Worm (Caenorhabditis elegans) whole organism, early embryonic: ENCODE measurements around the gene cyp-14A4.

Experiments used
- B0310.2 ChIP-seq: sonication (generic microtip); optimal IDR thresholded peaks from 2 replicates; lab custom pipeline; 2016; ENCODE audit warnings: mild to moderate bottlenecking, missing genetic modification characterization, missing compliant biosample characterization
- F13C5.2 ChIP-seq: sonication (generic microtip); optimal IDR thresholded peaks from 2 replicates; lab custom pipeline; 2017; ENCODE audit warnings: mild to moderate bottlenecking, missing genetic modification characterization, inconsistent platforms, missing compliant biosample characterization
- aly-1 ChIP-seq: sonication (generic microtip); optimal IDR thresholded peaks from 2 replicates; lab custom pipeline; 2016; ENCODE audit warnings: missing genetic modification characterization, missing compliant biosample characterization
- ama-1 ChIP-seq: fragments of 150-350 bp; optimal IDR thresholded peaks from 2 replicates; lab custom pipeline; 2014
- ceh-13 ChIP-seq: fragments of 200-800 bp; sonication (Bioruptor generic); optimal IDR thresholded peaks from 2 replicates; lab custom pipeline; 2018; ENCODE audit warnings: mild to moderate bottlenecking, missing genetic modification characterization, missing compliant biosample characterization
- ceh-36 ChIP-seq: sonication (generic microtip); optimal IDR thresholded peaks from 2 replicates; lab custom pipeline; 2016; ENCODE audit warnings: missing genetic modification characterization, inconsistent platforms, missing compliant biosample characterization
- ets-7 ChIP-seq: sonication (generic microtip); optimal IDR thresholded peaks from 2 replicates; lab custom pipeline; 2016; ENCODE audit warnings: missing genotype, missing genetic modification characterization, missing compliant biosample characterization
- flt-1 ChIP-seq: fragments of 200-800 bp; sonication (Bioruptor generic); IDR thresholded peaks from 2 replicates; pipeline ENCODE4 v1.3.6; 2022; ENCODE audit warnings: missing genetic modification characterization, missing compliant biosample characterization
- hmbx-1 ChIP-seq: sonication (generic microtip); optimal IDR thresholded peaks from 2 replicates; lab custom pipeline; 2016; ENCODE audit warnings: mild to moderate bottlenecking, missing genetic modification characterization, missing compliant biosample characterization
- hmg-4 ChIP-seq: fragments of 200-800 bp; sonication (Bioruptor generic); optimal IDR thresholded peaks from 2 replicates; lab custom pipeline; 2018; ENCODE audit warnings: mild to moderate bottlenecking, missing genetic modification characterization, missing compliant biosample characterization
- hnd-1 ChIP-seq: sonication (generic microtip); optimal IDR thresholded peaks from 2 replicates; lab custom pipeline; 2016; ENCODE audit warnings: missing genetic modification characterization, missing compliant biosample characterization
- pes-1 ChIP-seq: fragments of 200-800 bp; sonication (Bioruptor generic); IDR thresholded peaks from 2 replicates; pipeline ENCODE4 v1.3.6; 2022; ENCODE audit warnings: missing genetic modification reagents, missing genetic modification characterization, missing compliant biosample characterization
- scrt-1 ChIP-seq: fragments of 200-800 bp; sonication (Bioruptor generic); IDR thresholded peaks from 2 replicates; pipeline ENCODE4 v1.3.6; 2022; ENCODE audit warnings: missing genetic modification characterization, missing compliant biosample characterization
- sea-1 ChIP-seq: fragments of 200-800 bp; sonication (Bioruptor generic); conservative IDR thresholded peaks from 2 replicates; pipeline ENCODE4 v1.3.6; 2022; ENCODE audit warnings: missing genetic modification characterization, missing compliant biosample characterization
- tbx-11 ChIP-seq: fragments of 200-800 bp; sonication (Bioruptor generic); IDR thresholded peaks from 2 replicates; pipeline ENCODE4 v1.3.6; 2022; ENCODE audit warnings: missing genetic modification characterization, missing compliant biosample characterization
- tbx-37 ChIP-seq: fragments of 200-800 bp; sonication (Bioruptor generic); conservative IDR thresholded peaks from 2 replicates; pipeline ENCODE4 v1.3.6; 2022; ENCODE audit warnings: missing genetic modification reagents, missing genetic modification characterization, missing compliant biosample characterization
- tra-4 ChIP-seq: sonication (generic microtip); optimal IDR thresholded peaks from 2 replicates; lab custom pipeline; 2017; ENCODE audit warnings: missing genetic modification characterization, missing compliant biosample characterization

cyp-14A4 gene

ce11 chrX:13291506-13291905 lies 7.5 kb upstream of the cyp-14A4 start, which contains the start of gene srd-38:
Gene srd-38 (plus strand): TSS chrX:13291806.
- TF ChIP-seq sea-1 (GFP tag; lab: Robert Waterston, UW) (no peak), B0310.2 (tag; lab: Kevin White, UChicago) (no peak), scrt-1 (GFP tag; lab: Robert Waterston, UW) (no peak), aly-1 (tag; lab: Kevin White, UChicago) (no peak), ets-7 (tag; lab: Kevin White, UChicago) (no peak), tbx-11 (GFP tag; lab: Robert Waterston, UW) (no peak), tbx-37 (GFP tag; lab: Robert Waterston, UW) (no peak), flt-1 (no peak), hnd-1 (no peak), ama-1 (lab: Kevin White, UChicago) (no peak), hmg-4 (GFP tag; lab: Kevin White, UChicago) (no peak), F13C5.2 (tag; lab: Kevin White, UChicago) (no peak), ceh-13 (GFP tag; lab: Kevin White, UChicago) (no peak), ceh-36 (no peak), hmbx-1 (tag; lab: Kevin White, UChicago) (no peak)

- TF ChIP-seq aly-1 (tag; lab: Kevin White, UChicago): no peak
- TF ChIP-seq ceh-36: no peak
- TF ChIP-seq tbx-37 (GFP tag; lab: Robert Waterston, UW): no peak
- no peak for TF ChIP-seq pes-1
- TF ChIP-seq F13C5.2 (tag; lab: Kevin White, UChicago): no peak
- no peak for TF ChIP-seq ets-7 (tag; lab: Kevin White, UChicago)
- no peak for TF ChIP-seq hmbx-1 (tag; lab: Kevin White, UChicago)
- TF ChIP-seq tbx-11 (GFP tag; lab: Robert Waterston, UW): no peak
- TF ChIP-seq flt-1: no peak
- no peak for TF ChIP-seq sea-1 (GFP tag; lab: Robert Waterston, UW)
- no peak for TF ChIP-seq B0310.2 (tag; lab: Kevin White, UChicago)
Observed at ce11 chrX:13290531-13290930, 6.5 kb upstream of the cyp-14A4 start, which contains the start of gene R04D3.3. Gene R04D3.3 (minus strand): TSS chrX:13290631.

ce11 chrX:13288715-13289114 lies 4.7 kb upstream of the cyp-14A4 start, which contains the start of gene R04D3.4:
Gene R04D3.4 (minus strand): TSS chrX:13288815.
- TF ChIP-seq ets-7 (tag; lab: Kevin White, UChicago): no peak
- TF ChIP-seq hmbx-1 (tag; lab: Kevin White, UChicago): no peak
- TF ChIP-seq ama-1 (lab: Kevin White, UChicago): no peak
- TF ChIP-seq hmg-4 (GFP tag; lab: Kevin White, UChicago): no peak
- TF ChIP-seq tra-4 (tag; lab: Kevin White, UChicago): no peak
- TF ChIP-seq tbx-11 (GFP tag; lab: Robert Waterston, UW): no peak
- no peak for TF ChIP-seq sea-1 (GFP tag; lab: Robert Waterston, UW)
- TF ChIP-seq tbx-37 (GFP tag; lab: Robert Waterston, UW): no peak
- TF ChIP-seq flt-1: no peak
- TF ChIP-seq scrt-1 (GFP tag; lab: Robert Waterston, UW): no peak
- TF ChIP-seq hnd-1: no peak
- no peak for TF ChIP-seq ceh-36
- TF ChIP-seq F13C5.2 (tag; lab: Kevin White, UChicago): no peak
- TF ChIP-seq B0310.2 (tag; lab: Kevin White, UChicago): no peak
- no peak for TF ChIP-seq ceh-13 (GFP tag; lab: Kevin White, UChicago)
- TF ChIP-seq pes-1: no peak
- TF ChIP-seq aly-1 (tag; lab: Kevin White, UChicago): no peak

- TF ChIP-seq tbx-11 (GFP tag; lab: Robert Waterston, UW): no peak
- TF ChIP-seq ama-1 (lab: Kevin White, UChicago): no peak
- TF ChIP-seq tbx-37 (GFP tag; lab: Robert Waterston, UW): no peak
- no peak for TF ChIP-seq B0310.2 (tag; lab: Kevin White, UChicago)
- TF ChIP-seq F13C5.2 (tag; lab: Kevin White, UChicago): no peak
- no peak for TF ChIP-seq aly-1 (tag; lab: Kevin White, UChicago)
- no peak for TF ChIP-seq ets-7 (tag; lab: Kevin White, UChicago)
- TF ChIP-seq scrt-1 (GFP tag; lab: Robert Waterston, UW): no peak
- no peak for TF ChIP-seq tra-4 (tag; lab: Kevin White, UChicago)
Observed at ce11 chrX:13286533-13286932, 2.5 kb upstream of the cyp-14A4 start, which contains the start of gene R04D3.2. Gene R04D3.2 (minus strand): TSS chrX:13286633.

ce11 chrX:13284618-13285017 lies 621 bp upstream of the cyp-14A4 start:
- TF ChIP-seq F13C5.2 (tag; lab: Kevin White, UChicago) (no peak), ets-7 (tag; lab: Kevin White, UChicago) (no peak), tra-4 (tag; lab: Kevin White, UChicago) (no peak), scrt-1 (GFP tag; lab: Robert Waterston, UW) (no peak), ama-1 (lab: Kevin White, UChicago) (no peak), ceh-36 (no peak), hmg-4 (GFP tag; lab: Kevin White, UChicago) (no peak), flt-1 (no peak), tbx-11 (GFP tag; lab: Robert Waterston, UW) (no peak), B0310.2 (tag; lab: Kevin White, UChicago) (no peak)

ce11 chrX:13283462-13283861 lies 535 bp downstream of the cyp-14A4 start:
- TF ChIP-seq tbx-11 (GFP tag; lab: Robert Waterston, UW) (no peak), flt-1 (no peak), hmg-4 (GFP tag; lab: Kevin White, UChicago) (no peak), hmbx-1 (tag; lab: Kevin White, UChicago) (no peak), ama-1 (lab: Kevin White, UChicago) (no peak), aly-1 (tag; lab: Kevin White, UChicago) (no peak), scrt-1 (GFP tag; lab: Robert Waterston, UW) (no peak), tbx-37 (GFP tag; lab: Robert Waterston, UW) (no peak), ets-7 (tag; lab: Kevin White, UChicago) (no peak)

ce11 chrX:13278876-13279275 lies 5.1 kb downstream of the cyp-14A4 start, which contains the start of gene phf-33:
Gene phf-33 (minus strand): TSS chrX:13278976.
- TF ChIP-seq hmbx-1 (tag; lab: Kevin White, UChicago): no peak
- no peak for TF ChIP-seq flt-1
- TF ChIP-seq ama-1 (lab: Kevin White, UChicago): no peak
- no peak for TF ChIP-seq ceh-13 (GFP tag; lab: Kevin White, UChicago)
- no peak for TF ChIP-seq tra-4 (tag; lab: Kevin White, UChicago)
- no peak for TF ChIP-seq aly-1 (tag; lab: Kevin White, UChicago)
- TF ChIP-seq tbx-37 (GFP tag; lab: Robert Waterston, UW): no peak
- TF ChIP-seq tbx-11 (GFP tag; lab: Robert Waterston, UW): no peak
- no peak for TF ChIP-seq hmg-4 (GFP tag; lab: Kevin White, UChicago)
- TF ChIP-seq ceh-36: no peak
- TF ChIP-seq hnd-1: no peak
- no peak for TF ChIP-seq sea-1 (GFP tag; lab: Robert Waterston, UW)
- TF ChIP-seq scrt-1 (GFP tag; lab: Robert Waterston, UW): no peak
- TF ChIP-seq pes-1: no peak
- TF ChIP-seq F13C5.2 (tag; lab: Kevin White, UChicago): no peak
- TF ChIP-seq B0310.2 (tag; lab: Kevin White, UChicago): no peak
- TF ChIP-seq ets-7 (tag; lab: Kevin White, UChicago): no peak
